Worm (Caenorhabditis elegans) whole organism, L4/young adult: Measurements from ENCODE around the gene ugt-57.

Source experiments
- dao-5 ChIP-seq: sonication (generic microtip); optimal IDR thresholded peaks from 2 replicates; lab custom pipeline; 2016; ENCODE audit warnings: missing genotype, missing genetic modification characterization, moderate library complexity, missing compliant biosample characterization
- him-1 ChIP-seq: sonication (generic microtip); optimal IDR thresholded peaks from 2 replicates; lab custom pipeline; 2016; ENCODE audit warnings: missing genotype, missing genetic modification reagents, missing genetic modification characterization, missing compliant biosample characterization

ce11 chrX:6958914-6959313 is 32.6 kb upstream of the ugt-57 start:
- TF ChIP-seq dao-5 (tag; lab: Kevin White, UChicago) (no peak), him-1 (tag; lab: Kevin White, UChicago) (no peak)
